Fruit fly (Drosophila melanogaster) whole organism, embryonic: Measurements from ENCODE around the gene Plc21C.

Experiments used
- Abd-B ChIP-seq: fragments of 200-800 bp; sonication (Bioruptor generic); optimal IDR thresholded peaks from 2 replicates; lab custom pipeline; 2018; ENCODE audit warnings: missing biosample characterization, mild to moderate bottlenecking, missing genetic modification characterization, moderate library complexity
- Adf1 ChIP-seq: fragments of 200-800 bp; sonication (Bioruptor generic); IDR thresholded peaks from 2 replicates; pipeline ENCODE4 v1.3.6; 2022; ENCODE audit warnings: missing biosample characterization, missing genetic modification characterization
- Antp ChIP-seq: fragments of 200-800 bp; sonication (Bioruptor generic); optimal IDR thresholded peaks from 3 replicates; lab custom pipeline; 2016; ENCODE audit warnings: missing biosample characterization, missing genetic modification characterization
- B-H2 ChIP-seq: fragments of 200-800 bp; sonication (Bioruptor generic); optimal IDR thresholded peaks from 2 replicates; lab custom pipeline; 2018; ENCODE audit warnings: missing biosample characterization, mild to moderate bottlenecking, missing genetic modification characterization
- CG10543 ChIP-seq: fragments of 200-800 bp; sonication (Bioruptor generic); optimal IDR thresholded peaks from 3 replicates; lab custom pipeline; 2017; ENCODE audit warnings: missing biosample characterization, mild to moderate bottlenecking, missing genetic modification characterization, moderate library complexity
- CG11695 ChIP-seq: fragments of 200-800 bp; sonication (Bioruptor generic); IDR thresholded peaks from 3 replicates; pipeline ENCODE4 v1.3.6; 2022; ENCODE audit warnings: missing biosample characterization, missing genetic modification characterization
- CG13624 ChIP-seq: fragments of 200-800 bp; sonication (Bioruptor generic); optimal IDR thresholded peaks from 2 replicates; lab custom pipeline; 2016; ENCODE audit warnings: missing biosample characterization, missing genetic modification characterization
- CG15269 ChIP-seq: fragments of 200-800 bp; sonication (Bioruptor generic); optimal IDR thresholded peaks from 2 replicates; lab custom pipeline; 2018; ENCODE audit warnings: missing biosample characterization, mild to moderate bottlenecking, missing genetic modification characterization, moderate library complexity
- CG16813 ChIP-seq: fragments of 200-800 bp; sonication (Bioruptor generic); IDR thresholded peaks from 3 replicates; pipeline ENCODE4 v1.3.6; 2022; ENCODE audit warnings: missing biosample characterization, missing genetic modification characterization; ENCODE audit not compliant: partially characterized antibody
- CG17186 ChIP-seq: fragments of 200-800 bp; sonication (Bioruptor generic); optimal IDR thresholded peaks from 3 replicates; lab custom pipeline; 2017; ENCODE audit warnings: missing biosample characterization, missing genetic modification reagents, missing genetic modification characterization
- CG18011 ChIP-seq: fragments of 200-800 bp; sonication (Bioruptor generic); optimal IDR thresholded peaks from 2 replicates; lab custom pipeline; 2017; ENCODE audit warnings: missing biosample characterization, missing genetic modification characterization, mild to moderate bottlenecking, moderate library complexity, missing genotype
- CG18764 ChIP-seq: fragments of 200-800 bp; sonication (Bioruptor generic); optimal IDR thresholded peaks from 3 replicates; lab custom pipeline; 2016; ENCODE audit warnings: missing biosample characterization, missing genetic modification characterization
- CG3163 ChIP-seq: fragments of 200-800 bp; sonication (Bioruptor generic); optimal IDR thresholded peaks from 3 replicates; lab custom pipeline; 2016; ENCODE audit warnings: missing biosample characterization, missing genetic modification characterization
- CG3726 ChIP-seq: fragments of 200-800 bp; sonication (Bioruptor generic); IDR thresholded peaks from 3 replicates; pipeline ENCODE4, ENCODE4 v1.3.6; 2022; ENCODE audit warnings: missing biosample characterization, missing genetic modification characterization
- CG43689 ChIP-seq: fragments of 200-800 bp; sonication (Bioruptor generic); IDR thresholded peaks from 2 replicates; pipeline ENCODE4 v1.3.6; 2022; ENCODE audit warnings: missing biosample characterization, missing genetic modification characterization
- CG5180 ChIP-seq: fragments of 200-800 bp; sonication (Bioruptor generic); optimal IDR thresholded peaks from 3 replicates; lab custom pipeline; 2017; ENCODE audit warnings: missing biosample characterization, missing genetic modification characterization, mild to moderate bottlenecking, moderate library complexity, missing genetic modification reagents
- CG8924 ChIP-seq: fragments of 200-800 bp; optimal IDR thresholded peaks from 3 replicates; lab custom pipeline; 2019; ENCODE audit warnings: missing biosample characterization, mild to moderate bottlenecking, missing genetic modification characterization, moderate library complexity
- CG8944 ChIP-seq: fragments of 200-800 bp; sonication (Bioruptor generic); optimal IDR thresholded peaks from 3 replicates; lab custom pipeline; 2016; ENCODE audit warnings: missing biosample characterization, missing genetic modification characterization
- CHES-1-like ChIP-seq: fragments of 200-800 bp; sonication (Bioruptor generic); optimal IDR thresholded peaks from 2 replicates; lab custom pipeline; 2016; ENCODE audit warnings: missing biosample characterization, missing genetic modification characterization
- D19A ChIP-seq: fragments of 200-800 bp; optimal IDR thresholded peaks from 3 replicates; lab custom pipeline; 2019; ENCODE audit warnings: missing biosample characterization, mild to moderate bottlenecking, missing genetic modification characterization, moderate library complexity
- Dll ChIP-seq: fragments of 200-800 bp; sonication (Bioruptor generic); IDR thresholded peaks from 4 replicates; pipeline ENCODE4 v1.3.6; 2022; ENCODE audit warnings: missing biosample characterization, missing genetic modification characterization; ENCODE audit not compliant: partially characterized antibody
- Dp ChIP-seq: fragments of 200-800 bp; sonication (Bioruptor generic); optimal IDR thresholded peaks from 2 replicates; lab custom pipeline; 2018; ENCODE audit warnings: missing biosample characterization, mild to moderate bottlenecking, missing genetic modification characterization, moderate library complexity
- Fer3 ChIP-seq: fragments of 200-800 bp; sonication (Bioruptor generic); optimal IDR thresholded peaks from 2 replicates; lab custom pipeline; 2018; ENCODE audit warnings: missing biosample characterization, mild to moderate bottlenecking, missing genetic modification characterization, moderate library complexity
- HLH4C ChIP-seq: fragments of 200-800 bp; sonication (Bioruptor generic); IDR thresholded peaks from 3 replicates; pipeline ENCODE4 v1.3.6; 2022; ENCODE audit warnings: missing biosample characterization, missing genetic modification characterization; ENCODE audit not compliant: partially characterized antibody
- Hr3 ChIP-seq: fragments of 200-800 bp; sonication (Bioruptor generic); optimal IDR thresholded peaks from 3 replicates; lab custom pipeline; 2016; ENCODE audit warnings: missing biosample characterization, missing genetic modification characterization
- MBD-R2 ChIP-seq: fragments of 200-800 bp; sonication (Bioruptor generic); IDR thresholded peaks from 2 replicates; pipeline ENCODE4 v1.3.6; 2022; ENCODE audit warnings: missing biosample characterization, missing genetic modification characterization
- Max ChIP-seq: fragments of 200-800 bp; sonication (Bioruptor generic); optimal IDR thresholded peaks from 2 replicates; lab custom pipeline; 2016; ENCODE audit warnings: missing biosample characterization, mild to moderate bottlenecking, missing genetic modification characterization
- Med ChIP-seq: fragments of 200-800 bp; sonication (Bioruptor generic); peaks from one replicate; lab custom pipeline; 2016; ENCODE audit warnings: missing biosample characterization, missing genetic modification characterization, mild to moderate bottlenecking, inconsistent platforms, moderate library complexity
- NC2β ChIP-seq: fragments of 200-800 bp; sonication (Bioruptor generic); optimal IDR thresholded peaks from 2 replicates; lab custom pipeline; 2016; ENCODE audit warnings: missing biosample characterization, missing genetic modification characterization
- Oaz ChIP-seq: fragments of 200-800 bp; sonication (Bioruptor generic); IDR thresholded peaks from 2 replicates; pipeline ENCODE4 v1.3.6; 2022; ENCODE audit warnings: missing biosample characterization, missing genetic modification characterization
- amos ChIP-seq: fragments of 200-800 bp; sonication (Bioruptor generic); IDR thresholded peaks from 2 replicates; pipeline ENCODE4 v1.3.6; 2022; ENCODE audit warnings: missing biosample characterization, missing genetic modification characterization; ENCODE audit not compliant: partially characterized antibody
- bbx ChIP-seq: fragments of 200-800 bp; sonication (Bioruptor generic); IDR thresholded peaks from 2 replicates; pipeline ENCODE4 v1.3.6; 2022; ENCODE audit warnings: missing biosample characterization, missing genetic modification characterization; ENCODE audit not compliant: partially characterized antibody
- cwo ChIP-seq: fragments of 200-800 bp; sonication (Bioruptor generic); optimal IDR thresholded peaks from 3 replicates; lab custom pipeline; 2017; ENCODE audit warnings: missing biosample characterization, missing genetic modification characterization, mild to moderate bottlenecking, moderate library complexity, missing genetic modification reagents
- dimm ChIP-seq: fragments of 200-800 bp; sonication (Bioruptor generic); IDR thresholded peaks from 2 replicates; pipeline ENCODE4 v1.3.6; 2022; ENCODE audit warnings: missing biosample characterization, missing genetic modification characterization
- dmrt11E ChIP-seq: fragments of 200-800 bp; sonication (Bioruptor generic); optimal IDR thresholded peaks from 3 replicates; lab custom pipeline; 2018; ENCODE audit warnings: missing biosample characterization, mild to moderate bottlenecking, missing genetic modification characterization, moderate library complexity
- dpn ChIP-seq, 2 experiments: fragments of 200-800 bp; sonication (Bioruptor generic); optimal IDR thresholded peaks; 3 replicates each; lab custom pipeline; 2016; ENCODE audit warnings: missing biosample characterization in 2 of 2, missing genetic modification characterization in 2 of 2
- fru ChIP-seq: fragments of >200 bp; optimal IDR thresholded peaks from 2 replicates; lab custom pipeline; 2017
- hbn ChIP-seq: fragments of 200-800 bp; sonication (Bioruptor generic); IDR thresholded peaks from 2 replicates; pipeline ENCODE4 v1.3.6; 2022; ENCODE audit warnings: missing biosample characterization, missing genetic modification characterization; ENCODE audit not compliant: partially characterized antibody
- hth ChIP-seq: fragments of >200 bp; optimal IDR thresholded peaks from 2 replicates; lab custom pipeline; 2017; ENCODE audit warnings: inconsistent platforms
- ind ChIP-seq: fragments of 200-800 bp; sonication (Bioruptor generic); optimal IDR thresholded peaks from 3 replicates; lab custom pipeline; 2016; ENCODE audit warnings: missing biosample characterization, missing genetic modification characterization
- insv ChIP-seq, 2 experiments: fragments of 200-800 bp; sonication (Bioruptor generic); optimal IDR thresholded peaks; 3 replicates each; lab custom pipeline; 2016 to 2018; ENCODE audit warnings: missing biosample characterization in 2 of 2, missing genetic modification characterization in 2 of 2
- lilli ChIP-seq: fragments of 200-800 bp; sonication (Bioruptor generic); optimal IDR thresholded peaks from 3 replicates; lab custom pipeline; 2016; ENCODE audit warnings: missing biosample characterization, missing genetic modification characterization
- nmo ChIP-seq: fragments of 200-800 bp; sonication (Bioruptor generic); optimal IDR thresholded peaks from 2 replicates; lab custom pipeline; 2018; ENCODE audit warnings: missing biosample characterization, mild to moderate bottlenecking, missing genetic modification characterization, moderate library complexity
- p53 ChIP-seq: fragments of 200-800 bp; sonication (Bioruptor generic); optimal IDR thresholded peaks from 2 replicates; lab custom pipeline; 2016; ENCODE audit warnings: missing biosample characterization, missing genetic modification characterization
- pros ChIP-seq: fragments of 200-800 bp; sonication (Bioruptor generic); optimal IDR thresholded peaks from 3 replicates; lab custom pipeline; 2019; ENCODE audit warnings: missing biosample characterization, mild to moderate bottlenecking, missing genetic modification characterization, moderate library complexity
- scrt ChIP-seq: fragments of 200-800 bp; sonication (Bioruptor generic); optimal IDR thresholded peaks from 2 replicates; lab custom pipeline; 2018; ENCODE audit warnings: missing biosample characterization, mild to moderate bottlenecking, missing genetic modification characterization, moderate library complexity
- sd ChIP-seq: fragments of 200-800 bp; sonication (Bioruptor generic); optimal IDR thresholded peaks from 3 replicates; lab custom pipeline; 2018; ENCODE audit warnings: missing biosample characterization, mild to moderate bottlenecking, missing genetic modification characterization, moderate library complexity
- stwl ChIP-seq: fragments of 200-800 bp; sonication (Bioruptor generic); optimal IDR thresholded peaks from 3 replicates; lab custom pipeline; 2018; ENCODE audit warnings: missing biosample characterization, mild to moderate bottlenecking, missing genetic modification characterization, moderate library complexity
- tio ChIP-seq: fragments of 200-800 bp; sonication (Bioruptor generic); optimal IDR thresholded peaks from 2 replicates; lab custom pipeline; 2017; ENCODE audit warnings: missing biosample characterization, missing genetic modification characterization, inconsistent platforms
- trem ChIP-seq: fragments of 200-800 bp; optimal IDR thresholded peaks from 3 replicates; lab custom pipeline; 2019; ENCODE audit warnings: missing biosample characterization, mild to moderate bottlenecking, missing genetic modification characterization, moderate library complexity
- vfl ChIP-seq: fragments of 200-800 bp; sonication (Bioruptor generic); optimal IDR thresholded peaks from 2 replicates; lab custom pipeline; 2016; ENCODE audit warnings: missing biosample characterization, missing genetic modification characterization

The Plc21C gene

DNA sequence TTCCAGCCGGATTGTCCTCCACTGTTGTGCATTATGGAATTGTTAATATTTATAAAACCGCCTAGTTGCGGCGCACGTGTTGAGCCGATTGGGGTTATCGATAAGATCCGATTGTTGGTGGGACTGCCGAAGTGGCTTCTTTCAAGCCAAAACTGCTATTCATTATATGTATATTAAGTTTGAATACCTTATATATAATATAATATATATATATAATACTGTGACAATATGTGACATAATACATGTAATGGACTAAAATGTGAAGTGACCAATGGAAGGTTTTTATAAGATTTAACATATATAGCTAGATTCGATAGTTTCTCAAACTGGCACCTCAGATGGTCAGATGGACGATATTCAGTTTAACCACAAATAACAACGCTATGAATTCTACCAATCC is 32.1 kb upstream of the Plc21C start, which contains the start of the genes mbm and CG11555 (continued):
- TF ChIP-seq Max (GFP tag; lab: Kevin White, UChicago) (peak; percentile 65), fru (no peak), Antp (no peak), bbx (GFP tag; lab: Robert Waterston, UW) (peak; percentile 29), CG43689 (GFP tag; lab: Robert Waterston, UW) (no peak), CG5180 (GFP tag; lab: Kevin White, UChicago) (no peak), sd (tag; lab: Kevin White, UChicago) (no peak), MBD-R2 (GFP tag; lab: Robert Waterston, UW) (peak; percentile 74; the same call in 1 of the 2 replicates), CG18011 (GFP tag; lab: Kevin White, UChicago) (no peak), Adf1 (GFP tag; lab: Robert Waterston, UW) (no peak), CG15269 (no peak), Dll (peak; percentile 74), cwo (GFP tag; lab: Kevin White, UChicago) (peak; percentile 81), CG16813 (peak; percentile 51; the same call in 1 of the 3 replicates), Fer3 (peak; percentile 25), B-H2 (GFP tag; lab: Kevin White, UChicago) (peak; percentile 56), lilli (GFP tag; lab: Kevin White, UChicago) (no peak), Hr3 (GFP tag; lab: Kevin White, UChicago) (peak; percentile 10), hth (no peak), Med (peak; percentile 61), ind (no peak), CG13624 (no peak), Abd-B (no peak), insv (GFP tag; optimal IDR thresholded peaks at IDR 0.05; lab: Kevin White, UChicago) (peak in 1 of 2 experiments; percentile 25), Oaz (GFP tag; lab: Robert Waterston, UW) (no peak), CG3726 (GFP tag; lab: Robert Waterston, UW) (no peak), CHES-1-like (no peak), CG3163 (GFP tag; lab: Kevin White, UChicago) (no peak), CG18764 (GFP tag; lab: Kevin White, UChicago) (no peak), pros (no peak), CG8944 (GFP tag; lab: Kevin White, UChicago) (no peak), D19A (tag; lab: Kevin White, UChicago) (no peak), HLH4C (GFP tag; lab: Robert Waterston, UW) (peak; percentile 50), CG10543 (GFP tag; lab: Kevin White, UChicago) (peak; percentile 11), CG11695 (GFP tag; lab: Robert Waterston, UW) (no peak), Dp (GFP tag; lab: Kevin White, UChicago) (peak; percentile 25), stwl (tag; lab: Kevin White, UChicago) (peak; percentile 8), nmo (GFP tag; lab: Kevin White, UChicago) (peak; percentile 42), scrt (GFP tag; lab: Kevin White, UChicago) (peak; percentile 64), tio (GFP tag; lab: Kevin White, UChicago) (no peak), dpn (GFP tag; optimal IDR thresholded peaks at IDR 0.05; lab: Kevin White, UChicago) (peak in 1 of 2 experiments; percentile 19), CG8924 (tag; lab: Kevin White, UChicago) (peak; percentile 61), vfl (GFP tag; lab: Kevin White, UChicago) (no peak), p53 (GFP tag; lab: Kevin White, UChicago) (no peak), dimm (GFP tag; lab: Robert Waterston, UW) (no peak), amos (GFP tag; lab: Robert Waterston, UW) (peak; percentile 34; the same call in 1 of the 2 replicates), trem (tag; lab: Kevin White, UChicago) (peak; percentile 67), NC2β (GFP tag; lab: Kevin White, UChicago) (no peak), CG17186 (GFP tag; lab: Kevin White, UChicago) (no peak), hbn (GFP tag; lab: Robert Waterston, UW) (0 out of 2 replicates have a peak, but pooled peaks have one; percentile 24), dmrt11E (peak; percentile 38)
